Fruit fly (Drosophila melanogaster) whole organism, embryonic: ENCODE measurements around the gene Jon25Bi.

Experiments
- Atf6 ChIP-seq: fragments of 200-800 bp; sonication (Bioruptor generic); IDR thresholded peaks from 2 replicates; pipeline ENCODE4 v1.3.6; 2022; ENCODE audit warnings: missing biosample characterization, missing genetic modification characterization
- Bteb2 ChIP-seq: fragments of 200-800 bp; sonication (Bioruptor generic); optimal IDR thresholded peaks from 2 replicates; lab custom pipeline; 2016; ENCODE audit warnings: missing biosample characterization, missing genetic modification characterization
- CG12769 ChIP-seq: fragments of 200-800 bp; sonication (Bioruptor generic); optimal IDR thresholded peaks from 2 replicates; lab custom pipeline; 2019; ENCODE audit warnings: missing biosample characterization, mild to moderate bottlenecking, missing genetic modification characterization, moderate library complexity
- CG12942 ChIP-seq: fragments of 200-800 bp; sonication (Bioruptor generic); optimal IDR thresholded peaks from 3 replicates; lab custom pipeline; 2016; ENCODE audit warnings: missing biosample characterization, missing genetic modification characterization
- CG14014 ChIP-seq: fragments of 200-800 bp; sonication (Bioruptor generic); IDR thresholded peaks from 2 replicates; pipeline ENCODE4 v1.3.6; 2022; ENCODE audit warnings: missing biosample characterization, missing genetic modification characterization
- CG1647 ChIP-seq: fragments of 200-800 bp; sonication (Bioruptor generic); optimal IDR thresholded peaks from 3 replicates; lab custom pipeline; 2016; ENCODE audit warnings: missing biosample characterization, missing genetic modification characterization
- CG17328 ChIP-seq: fragments of 200-800 bp; sonication (Bioruptor generic); IDR thresholded peaks from 2 replicates; pipeline ENCODE4 v1.3.6; 2022; ENCODE audit warnings: missing biosample characterization, missing genetic modification characterization
- CG1832 ChIP-seq: fragments of 200-800 bp; sonication (Bioruptor generic); optimal IDR thresholded peaks from 2 replicates; lab custom pipeline; 2017; ENCODE audit warnings: missing biosample characterization, mild to moderate bottlenecking, missing genetic modification characterization, inconsistent platforms
- CG18599 ChIP-seq: fragments of 200-800 bp; sonication (Bioruptor generic); optimal IDR thresholded peaks from 3 replicates; lab custom pipeline; 2017; ENCODE audit warnings: missing biosample characterization, missing genetic modification characterization, mild to moderate bottlenecking, moderate library complexity, missing genetic modification reagents
- CG2116 ChIP-seq: fragments of 200-800 bp; sonication (Bioruptor generic); optimal IDR thresholded peaks from 3 replicates; lab custom pipeline; 2018; ENCODE audit warnings: missing biosample characterization, mild to moderate bottlenecking, missing genetic modification characterization
- CG30431 ChIP-seq: fragments of 200-800 bp; sonication (Bioruptor generic); optimal IDR thresholded peaks from 2 replicates; lab custom pipeline; 2017; ENCODE audit warnings: missing biosample characterization, missing genetic modification characterization
- CG31224 ChIP-seq: fragments of 200-800 bp; sonication (Bioruptor generic); IDR thresholded peaks from 2 replicates; pipeline ENCODE4 v1.3.6; 2022; ENCODE audit warnings: missing biosample characterization, missing genetic modification characterization
- CG31441 ChIP-seq: fragments of 200-800 bp; sonication (Bioruptor generic); IDR thresholded peaks from 2 replicates; pipeline ENCODE4 v1.3.6; 2022; ENCODE audit warnings: missing biosample characterization, missing genetic modification characterization
- CG3407 ChIP-seq: fragments of 200-800 bp; sonication (Bioruptor generic); optimal IDR thresholded peaks from 2 replicates; lab custom pipeline; 2018; ENCODE audit warnings: missing biosample characterization, mild to moderate bottlenecking, missing genetic modification characterization
- CG7372 ChIP-seq: fragments of 200-800 bp; sonication (Bioruptor generic); IDR thresholded peaks from 2 replicates; pipeline ENCODE4 v1.3.6; 2022; ENCODE audit warnings: missing biosample characterization, missing genetic modification characterization
- CG7928 ChIP-seq: fragments of 200-800 bp; sonication (Bioruptor generic); optimal IDR thresholded peaks from 2 replicates; lab custom pipeline; 2017; ENCODE audit warnings: missing biosample characterization, mild to moderate bottlenecking, missing genetic modification characterization
- CG9876 ChIP-seq: fragments of 200-800 bp; sonication (Bioruptor generic); optimal IDR thresholded peaks from 2 replicates; lab custom pipeline; 2016; ENCODE audit warnings: missing biosample characterization, missing genetic modification characterization
- CTCF ChIP-seq: fragments of 200-800 bp; sonication (Bioruptor generic); optimal IDR thresholded peaks from 2 replicates; lab custom pipeline; 2017; ENCODE audit warnings: missing biosample characterization, mild to moderate bottlenecking, missing genetic modification characterization, moderate library complexity
- Chrac-16 ChIP-seq: fragments of 200-800 bp; sonication (Bioruptor generic); optimal IDR thresholded peaks from 3 replicates; lab custom pipeline; 2016; ENCODE audit warnings: missing biosample characterization, missing genetic modification characterization
- Dek ChIP-seq: fragments of 200-800 bp; sonication (Bioruptor generic); optimal IDR thresholded peaks from 3 replicates; lab custom pipeline; 2019; ENCODE audit warnings: missing biosample characterization, mild to moderate bottlenecking, missing genetic modification characterization, moderate library complexity
- Eip74EF ChIP-seq, 2 experiments: fragments of 200-800 bp in 1 of 2; fragments of >200 bp in 1 of 2; sonication (Bioruptor generic) in 1 of 2; optimal IDR thresholded peaks; 2 replicates each; lab custom pipeline; 2017 to 2019; ENCODE audit warnings: missing biosample characterization in 2 of 2, missing genetic modification characterization in 2 of 2, mild to moderate bottlenecking in 1 of 2, moderate library complexity in 1 of 2
- Gug ChIP-seq: fragments of 200-800 bp; sonication (Bioruptor generic); IDR thresholded peaks from 4 replicates; pipeline ENCODE4 v1.3.6; 2022; ENCODE audit warnings: missing biosample characterization, missing genetic modification characterization
- Hr51 ChIP-seq, 2 experiments: fragments of 200-800 bp; sonication (Bioruptor generic); optimal IDR thresholded peaks; 2 replicates in 1 of 2; 3 replicates in 1 of 2; lab custom pipeline; 2016 to 2018; ENCODE audit warnings: missing biosample characterization in 2 of 2, missing genetic modification characterization in 2 of 2, mild to moderate bottlenecking in 1 of 2, moderate library complexity in 1 of 2
- MBD-R2 ChIP-seq: fragments of 200-800 bp; sonication (Bioruptor generic); IDR thresholded peaks from 2 replicates; pipeline ENCODE4 v1.3.6; 2022; ENCODE audit warnings: missing biosample characterization, missing genetic modification characterization
- Max ChIP-seq: fragments of 200-800 bp; sonication (Bioruptor generic); optimal IDR thresholded peaks from 2 replicates; lab custom pipeline; 2016; ENCODE audit warnings: missing biosample characterization, mild to moderate bottlenecking, missing genetic modification characterization
- Mrtf ChIP-seq: fragments of 200-800 bp; sonication (Bioruptor generic); IDR thresholded peaks from 3 replicates; pipeline ENCODE4 v1.3.6; 2022; ENCODE audit warnings: missing biosample characterization, missing genetic modification characterization
- Neu2 ChIP-seq: fragments of 200-800 bp; sonication (Bioruptor generic); optimal IDR thresholded peaks from 3 replicates; lab custom pipeline; 2016; ENCODE audit warnings: missing biosample characterization, missing genetic modification characterization, borderline replicate concordance
- NfI ChIP-seq: fragments of 200-800 bp; sonication (Bioruptor generic); optimal IDR thresholded peaks from 3 replicates; lab custom pipeline; 2018; ENCODE audit warnings: missing biosample characterization, mild to moderate bottlenecking, missing genetic modification characterization, moderate library complexity
- Optix ChIP-seq: fragments of 200-800 bp; sonication (Bioruptor generic); IDR thresholded peaks from 3 replicates; pipeline ENCODE4 v1.3.6; 2022; ENCODE audit warnings: missing biosample characterization, missing genetic modification characterization
- PHDP ChIP-seq: fragments of 200-800 bp; sonication (Bioruptor generic); optimal IDR thresholded peaks from 3 replicates; lab custom pipeline; 2018; ENCODE audit warnings: missing biosample characterization, mild to moderate bottlenecking, missing genetic modification characterization, moderate library complexity
- Ptx1 ChIP-seq: fragments of 200-800 bp; sonication (Bioruptor generic); IDR thresholded peaks from 2 replicates; pipeline ENCODE4 v1.3.6; 2022; ENCODE audit warnings: missing biosample characterization, missing genetic modification characterization
- Rfx ChIP-seq: fragments of 200-800 bp; sonication (Bioruptor generic); IDR thresholded peaks from 2 replicates; pipeline ENCODE4 v1.3.6; 2022; ENCODE audit warnings: missing biosample characterization, missing genetic modification characterization
- Scr ChIP-seq: fragments of 200-800 bp; sonication (Bioruptor generic); IDR thresholded peaks from 2 replicates; pipeline ENCODE4 v1.3.6; 2022; ENCODE audit warnings: missing biosample characterization, missing genetic modification characterization; ENCODE audit not compliant: partially characterized antibody
- Side ChIP-seq: fragments of 200-800 bp; sonication (Bioruptor generic); optimal IDR thresholded peaks from 2 replicates; lab custom pipeline; 2016; ENCODE audit warnings: missing biosample characterization, missing genetic modification characterization
- cad ChIP-seq: fragments of >200 bp; optimal IDR thresholded peaks from 2 replicates; lab custom pipeline; 2017; ENCODE audit warnings: missing biosample characterization, missing genetic modification characterization
- chinmo ChIP-seq: fragments of 200-800 bp; sonication (Bioruptor generic); IDR thresholded peaks from 4 replicates; pipeline ENCODE4 v1.3.6; 2022; ENCODE audit warnings: missing biosample characterization, missing genetic modification characterization; ENCODE audit not compliant: partially characterized antibody
- chm ChIP-seq: fragments of 200-800 bp; sonication (Bioruptor generic); IDR thresholded peaks from 2 replicates; pipeline ENCODE4 v1.3.6; 2022; ENCODE audit warnings: missing biosample characterization, missing genetic modification characterization
- ci ChIP-seq: fragments of 200-800 bp; sonication (Bioruptor generic); IDR thresholded peaks from 3 replicates; pipeline ENCODE4 v1.3.6; 2022; ENCODE audit warnings: missing biosample characterization, missing genetic modification characterization
- dimm ChIP-seq: fragments of 200-800 bp; sonication (Bioruptor generic); IDR thresholded peaks from 2 replicates; pipeline ENCODE4 v1.3.6; 2022; ENCODE audit warnings: missing biosample characterization, missing genetic modification characterization
- emc ChIP-seq: fragments of 200-800 bp; sonication (Bioruptor generic); optimal IDR thresholded peaks from 2 replicates; lab custom pipeline; 2016; ENCODE audit warnings: missing biosample characterization, missing genetic modification characterization
- gsb-n ChIP-seq: fragments of 200-800 bp; sonication (Bioruptor generic); optimal IDR thresholded peaks from 3 replicates; lab custom pipeline; 2018; ENCODE audit warnings: missing biosample characterization, mild to moderate bottlenecking, missing genetic modification characterization
- pan ChIP-seq, 4 experiments: fragments of >200 bp in 3 of 4; fragments of 200-800 bp in 1 of 4; sonication (Bioruptor generic) in 1 of 4; optimal IDR thresholded peaks in 3 of 4; IDR thresholded peaks in 1 of 4; 2 replicates each; pipeline versions ENCODE4 v1.3.6 to Lab custom; 2017 to 2022; ENCODE audit warnings: missing biosample characterization in 2 of 4, missing genetic modification characterization in 2 of 4, mixed read lengths in 1 of 4
- ranshi ChIP-seq: fragments of 200-800 bp; sonication (Bioruptor generic); IDR thresholded peaks from 2 replicates; pipeline ENCODE4 v1.3.6; 2022; ENCODE audit warnings: missing biosample characterization, missing genetic modification characterization
- run ChIP-seq: fragments of 200-800 bp; sonication (Bioruptor generic); optimal IDR thresholded peaks from 3 replicates; lab custom pipeline; 2018; ENCODE audit warnings: missing biosample characterization, mild to moderate bottlenecking, missing genetic modification characterization
- sima ChIP-seq: fragments of 200-800 bp; sonication (Bioruptor generic); optimal IDR thresholded peaks from 2 replicates; lab custom pipeline; 2016; ENCODE audit warnings: missing biosample characterization, missing genetic modification characterization
- slbo ChIP-seq: fragments of 200-800 bp; sonication (Bioruptor generic); IDR thresholded peaks from 2 replicates; pipeline ENCODE4 v1.3.6; 2022; ENCODE audit warnings: missing biosample characterization, missing genetic modification characterization
- sug ChIP-seq: fragments of 200-800 bp; optimal IDR thresholded peaks from 2 replicates; lab custom pipeline; 2019; ENCODE audit warnings: missing biosample characterization, mild to moderate bottlenecking, missing genetic modification characterization, moderate library complexity
- tna ChIP-seq: fragments of 200-800 bp; sonication (Bioruptor generic); IDR thresholded peaks from 2 replicates; pipeline ENCODE4 v1.3.6; 2022; ENCODE audit warnings: missing biosample characterization, missing genetic modification characterization; ENCODE audit not compliant: partially characterized antibody
- tx ChIP-seq: fragments of 200-800 bp; sonication (Bioruptor generic); optimal IDR thresholded peaks from 2 replicates; lab custom pipeline; 2016; ENCODE audit warnings: missing biosample characterization, missing genetic modification characterization
- unpg ChIP-seq: fragments of 200-800 bp; sonication (Bioruptor generic); optimal IDR thresholded peaks from 3 replicates; lab custom pipeline; 2018; ENCODE audit warnings: missing biosample characterization, mild to moderate bottlenecking, missing genetic modification characterization, moderate library complexity

Jon25Bi gene

dm6 chr2L:5000287-5000871, 45.4 kb upstream of the Jon25Bi start (continued):
- TF ChIP-seq Max (GFP tag; lab: Kevin White, UChicago) (peak; percentile 78), CG14014 (GFP tag; lab: Robert Waterston, UW) (peak; percentile 78), CG31224 (peak; percentile 70), CG1647 (GFP tag; lab: Kevin White, UChicago) (peak; percentile 61), Rfx (peak; percentile 81), Optix (GFP tag; lab: Robert Waterston, UW) (peak; percentile 56; the same call in 2 of the 3 replicates), unpg (GFP tag; lab: Kevin White, UChicago) (peak; percentile 79), Bteb2 (peak; percentile 59), chm (GFP tag; lab: Robert Waterston, UW) (peak; percentile 87), Mrtf (peak; percentile 74; the same call in 2 of the 3 replicates), CG1832 (GFP tag; lab: Kevin White, UChicago) (no peak), Dek (tag; lab: Kevin White, UChicago) (peak; percentile 89), emc (GFP tag; lab: Kevin White, UChicago) (peak; percentile 38), Eip74EF (GFP tag; optimal IDR thresholded peaks at IDR 0.05; lab: Kevin White, UChicago) (peak in 1 of 2 experiments; percentile 75), NfI (GFP tag; lab: Kevin White, UChicago) (peak; percentile 75), ci (GFP tag; lab: Robert Waterston, UW) (peak; percentile 84), run (peak; percentile 27), tx (peak; percentile 51), tna (GFP tag; lab: Robert Waterston, UW) (no peak), Gug (peak; percentile 66), ranshi (GFP tag; lab: Robert Waterston, UW) (peak; percentile 72; the same call in 1 of the 2 replicates), CG18599 (GFP tag; lab: Kevin White, UChicago) (peak; percentile 85), CG7928 (peak; percentile 53), CG3407 (GFP tag; lab: Kevin White, UChicago) (peak; percentile 62), gsb-n (peak; percentile 73), Atf6 (peak; percentile 77), Hr51 (GFP tag; optimal IDR thresholded peaks at IDR 0.05; lab: Kevin White, UChicago) (peak; percentile 23 to 87), slbo (GFP tag; lab: Robert Waterston, UW) (peak; percentile 86), Neu2 (peak; percentile 45), CG17328 (GFP tag; lab: Robert Waterston, UW) (peak; percentile 84), CG12769 (tag; lab: Kevin White, UChicago) (no peak), CG31441 (GFP tag; lab: Robert Waterston, UW) (peak; percentile 87), CG9876 (peak; percentile 49), PHDP (tag; lab: Kevin White, UChicago) (peak; percentile 90), CG2116 (GFP tag; lab: Kevin White, UChicago) (peak; percentile 59), sug (peak; percentile 80), Scr (GFP tag; lab: Robert Waterston, UW) (no peak), Ptx1 (peak; percentile 83), chinmo (GFP tag; lab: Robert Waterston, UW) (peak; percentile 72; the same call in 1 of the 4 replicates), CG12942 (GFP tag; lab: Kevin White, UChicago) (peak; percentile 54), dimm (GFP tag; lab: Robert Waterston, UW) (peak; percentile 67), sima (GFP tag; lab: Kevin White, UChicago) (no peak), Chrac-16 (GFP tag; lab: Kevin White, UChicago) (peak; percentile 80), Side (peak; percentile 81), CTCF (GFP tag; lab: Kevin White, UChicago) (peak; percentile 20), pan (optimal IDR thresholded peaks at IDR 0.05; lab: Kevin White, UChicago) (no peak), pan (GFP tag; optimal IDR thresholded peaks at IDR 0.05 in 1 of 2, IDR thresholded peaks at IDR 0.05 in 1 of 2) (peak in 1 of 2 experiments; percentile 82), cad (no peak), CG30431 (GFP tag; lab: Kevin White, UChicago) (peak; percentile 86), MBD-R2 (GFP tag; lab: Robert Waterston, UW) (peak; percentile 33; the same call in 1 of the 2 replicates), CG7372 (GFP tag; lab: Robert Waterston, UW) (peak; percentile 79)
